Worm (Caenorhabditis elegans) whole organism, young adult: ENCODE measurements around the gene math-15.

Experiments used
- B0336.3 ChIP-seq: fragments of 200-800 bp; sonication (Bioruptor generic); IDR thresholded peaks from 2 replicates; pipeline ENCODE4 v1.3.6; 2022; ENCODE audit warnings: missing genetic modification characterization, missing compliant biosample characterization
- C06A6.2 ChIP-seq: fragments of 200-800 bp; sonication (Bioruptor generic); conservative IDR thresholded peaks from 2 replicates; pipeline ENCODE4 v1.3.6; 2022; ENCODE audit warnings: missing genetic modification characterization, missing compliant biosample characterization
- F10E7.11 ChIP-seq: sonication (generic microtip); optimal IDR thresholded peaks from 2 replicates; lab custom pipeline; 2017; ENCODE audit warnings: mild to moderate bottlenecking, missing genetic modification characterization, moderate library complexity, missing compliant biosample characterization
- F55B11.4 ChIP-seq: sonication (generic microtip); optimal IDR thresholded peaks from 2 replicates; lab custom pipeline; 2016; ENCODE audit warnings: missing compliant biosample characterization, missing genetic modification characterization, borderline replicate concordance; ENCODE audit not compliant: insufficient read depth
- K12H6.12 ChIP-seq: fragments of 200-800 bp; sonication (Bioruptor generic); optimal IDR thresholded peaks from 2 replicates; lab custom pipeline; 2018; ENCODE audit warnings: mild to moderate bottlenecking, missing genetic modification characterization, missing compliant biosample characterization
- Y53G8AR.9 ChIP-seq: fragments of 200-800 bp; sonication (Bioruptor generic); conservative IDR thresholded peaks from 2 replicates; pipeline ENCODE4 v1.3.6; 2022; ENCODE audit warnings: missing genetic modification reagents, missing genetic modification characterization, missing compliant biosample characterization
- Y56A3A.18 ChIP-seq: fragments of 200-800 bp; sonication (Bioruptor generic); IDR thresholded peaks from 2 replicates; pipeline ENCODE4 v1.3.6; 2022; ENCODE audit warnings: missing genetic modification reagents, missing genetic modification characterization, missing compliant biosample characterization
- Y67H2A.10 ChIP-seq: fragments of 200-800 bp; sonication (Bioruptor generic); conservative IDR thresholded peaks from 2 replicates; pipeline ENCODE4 v1.3.6; 2022; ENCODE audit warnings: missing genetic modification reagents, missing genetic modification characterization, missing compliant biosample characterization
- Y95B8A.8 ChIP-seq: fragments of 200-800 bp; sonication (Bioruptor generic); IDR thresholded peaks from 2 replicates; pipeline ENCODE4 v1.3.6; 2022; ENCODE audit warnings: missing genetic modification reagents, missing genetic modification characterization, missing compliant biosample characterization
- attf-3 ChIP-seq: fragments of 200-800 bp; sonication (Bioruptor generic); conservative IDR thresholded peaks from 2 replicates; pipeline ENCODE4 v1.3.6; 2022; ENCODE audit warnings: missing genetic modification reagents, missing genetic modification characterization, missing compliant biosample characterization
- ceh-79 ChIP-seq: sonication (generic microtip); optimal IDR thresholded peaks from 2 replicates; lab custom pipeline; 2017; ENCODE audit warnings: mild to moderate bottlenecking, missing genetic modification characterization, missing compliant biosample characterization
- ceh-91 ChIP-seq: fragments of 200-800 bp; sonication (Bioruptor generic); IDR thresholded peaks from 2 replicates; pipeline ENCODE4 v1.3.6; 2022; ENCODE audit warnings: missing genetic modification reagents, missing genetic modification characterization, missing compliant biosample characterization
- dox-1 ChIP-seq: fragments of 200-800 bp; sonication (Bioruptor generic); IDR thresholded peaks from 2 replicates; pipeline ENCODE4 v1.3.6; 2022; ENCODE audit warnings: missing genetic modification reagents, missing genetic modification characterization, missing compliant biosample characterization
- egl-44 ChIP-seq: fragments of 200-800 bp; sonication (Bioruptor generic); IDR thresholded peaks from 2 replicates; pipeline ENCODE4 v1.3.6; 2022; ENCODE audit warnings: missing genetic modification reagents, missing genetic modification characterization, missing compliant biosample characterization
- fkh-3 ChIP-seq: sonication (generic microtip); optimal IDR thresholded peaks from 2 replicates; lab custom pipeline; 2016; ENCODE audit warnings: mild to moderate bottlenecking, missing genetic modification characterization, missing compliant biosample characterization
- hlh-12 ChIP-seq: sonication (generic microtip); optimal IDR thresholded peaks from 2 replicates; lab custom pipeline; 2016; ENCODE audit warnings: missing genetic modification characterization, missing compliant biosample characterization
- hrde-1 ChIP-seq: sonication (generic microtip); optimal IDR thresholded peaks from 2 replicates; lab custom pipeline; 2016; ENCODE audit warnings: missing genetic modification characterization, mild to moderate bottlenecking, missing compliant biosample characterization, moderate library complexity, missing genotype, missing genetic modification reagents, borderline replicate concordance
- let-526 ChIP-seq: fragments of 200-800 bp; sonication (Bioruptor generic); IDR thresholded peaks from 2 replicates; pipeline ENCODE4 v1.3.6; 2022; ENCODE audit warnings: missing genetic modification reagents, missing genetic modification characterization, missing compliant biosample characterization
- let-607 ChIP-seq, 2 experiments: fragments of 200-800 bp in 1 of 2; sonication (Bioruptor generic) in 1 of 2; sonication (generic microtip) in 1 of 2; optimal IDR thresholded peaks; 2 replicates each; lab custom pipeline; 2016 to 2018; ENCODE audit warnings: mild to moderate bottlenecking in 2 of 2, missing compliant biosample characterization in 2 of 2, missing genetic modification characterization in 2 of 2, moderate library complexity in 2 of 2, missing genotype in 1 of 2
- lin-35 ChIP-seq, 3 experiments: fragments of 150-350 bp in 2 of 3; sonication (generic microtip) in 1 of 3; optimal IDR thresholded peaks; 2 replicates each; lab custom pipeline; 2014 to 2018; ENCODE audit warnings: missing biosample characterization in 3 of 3, missing genetic modification characterization in 3 of 3, missing genetic modification reagents in 3 of 3
- lin-40 ChIP-seq: sonication (generic microtip); optimal IDR thresholded peaks from 2 replicates; lab custom pipeline; 2016; ENCODE audit warnings: missing genetic modification characterization, mild to moderate bottlenecking, missing compliant biosample characterization, missing genotype, missing genetic modification reagents
- madf-10 ChIP-seq: sonication (generic microtip); optimal IDR thresholded peaks from 2 replicates; lab custom pipeline; 2016; ENCODE audit warnings: mild to moderate bottlenecking, missing genetic modification characterization, missing compliant biosample characterization
- madf-8 ChIP-seq: fragments of 200-800 bp; sonication (Bioruptor generic); conservative IDR thresholded peaks from 2 replicates; pipeline ENCODE4 v1.3.6; 2022; ENCODE audit warnings: missing genetic modification reagents, missing genetic modification characterization, missing compliant biosample characterization
- mel-28 ChIP-seq: sonication (generic microtip); optimal IDR thresholded peaks from 2 replicates; lab custom pipeline; 2016; ENCODE audit warnings: borderline replicate concordance, mild to moderate bottlenecking, missing genetic modification characterization, missing compliant biosample characterization
- nfyb-1 ChIP-seq: fragments of 200-800 bp; sonication (Bioruptor generic); IDR thresholded peaks from 2 replicates; pipeline ENCODE4 v1.3.6; 2022; ENCODE audit warnings: missing genetic modification reagents, missing genetic modification characterization, missing compliant biosample characterization
- nhr-179 ChIP-seq: sonication (generic microtip); optimal IDR thresholded peaks from 2 replicates; lab custom pipeline; 2016; ENCODE audit warnings: mild to moderate bottlenecking, missing genetic modification characterization, missing compliant biosample characterization
- nhr-27 ChIP-seq: fragments of 200-800 bp; sonication (Bioruptor generic); optimal IDR thresholded peaks from 2 replicates; lab custom pipeline; 2018; ENCODE audit warnings: mild to moderate bottlenecking, missing genetic modification characterization, moderate library complexity, missing compliant biosample characterization
- rcor-1 ChIP-seq: fragments of 200-800 bp; sonication (Bioruptor generic); IDR thresholded peaks from 2 replicates; pipeline ENCODE4 v1.3.6; 2022; ENCODE audit warnings: missing genetic modification reagents, missing genetic modification characterization, missing compliant biosample characterization
- rec-8 ChIP-seq, 2 experiments: sonication (generic microtip); optimal IDR thresholded peaks; 2 replicates each; lab custom pipeline; 2016; ENCODE audit warnings: mild to moderate bottlenecking in 2 of 2, missing genetic modification characterization in 2 of 2, missing genetic modification reagents in 2 of 2, missing genotype in 2 of 2, missing biosample characterization in 1 of 2, missing compliant biosample characterization in 1 of 2, moderate library complexity in 1 of 2
- rpc-1 ChIP-seq, 2 experiments: fragments of 150-350 bp in 1 of 2; sonication (generic microtip) in 1 of 2; optimal IDR thresholded peaks; 2 replicates each; lab custom pipeline; 2014 to 2018; ENCODE audit warnings: missing biosample characterization in 1 of 2, missing genetic modification characterization in 1 of 2, missing genetic modification reagents in 1 of 2, missing genotype in 1 of 2
- sea-2 ChIP-seq: fragments of 200-800 bp; sonication (Bioruptor generic); IDR thresholded peaks from 2 replicates; pipeline ENCODE4 v1.3.6; 2022; ENCODE audit warnings: missing genetic modification characterization, missing compliant biosample characterization
- snpc-3.4 ChIP-seq: sonication (generic microtip); optimal IDR thresholded peaks from 2 replicates; lab custom pipeline; 2017; ENCODE audit warnings: missing genetic modification characterization, mild to moderate bottlenecking, missing compliant biosample characterization, antibody characterized with exemption, moderate library complexity, missing genotype, missing genetic modification reagents
- sptf-2 ChIP-seq: fragments of 200-800 bp; sonication (Bioruptor generic); optimal IDR thresholded peaks from 2 replicates; lab custom pipeline; 2018; ENCODE audit warnings: mild to moderate bottlenecking, missing genetic modification characterization, missing compliant biosample characterization
- tbp1 ChIP-seq: fragments of 200-800 bp; sonication (Bioruptor generic); optimal IDR thresholded peaks from 2 replicates; lab custom pipeline; 2018; ENCODE audit warnings: mild to moderate bottlenecking, missing genetic modification characterization, missing compliant biosample characterization
- tlf-1 ChIP-seq: fragments of 200-800 bp; sonication (Bioruptor generic); optimal IDR thresholded peaks from 2 replicates; lab custom pipeline; 2018; ENCODE audit warnings: mild to moderate bottlenecking, missing genetic modification characterization, missing compliant biosample characterization
- unc-130 ChIP-seq: sonication (generic microtip); optimal IDR thresholded peaks from 2 replicates; lab custom pipeline; 2016; ENCODE audit warnings: missing genetic modification reagents, missing genetic modification characterization, missing compliant biosample characterization
- xnd-1 ChIP-seq: sonication (generic microtip); optimal IDR thresholded peaks from 2 replicates; lab custom pipeline; 2016; ENCODE audit warnings: missing genotype, missing genetic modification reagents, missing genetic modification characterization, missing compliant biosample characterization
- ztf-25 ChIP-seq: fragments of 200-800 bp; sonication (Bioruptor generic); IDR thresholded peaks from 2 replicates; pipeline ENCODE4 v1.3.6; 2022; ENCODE audit warnings: missing genetic modification reagents, missing genetic modification characterization, missing compliant biosample characterization
- ztf-26 ChIP-seq: sonication (generic microtip); optimal IDR thresholded peaks from 2 replicates; lab custom pipeline; 2017; ENCODE audit warnings: missing genetic modification characterization, missing compliant biosample characterization
- ztf-28 ChIP-seq: fragments of 200-800 bp; sonication (Bioruptor generic); IDR thresholded peaks from 2 replicates; pipeline ENCODE4 v1.3.6; 2022; ENCODE audit warnings: missing genetic modification reagents, missing genetic modification characterization, missing compliant biosample characterization
- ztf-3 ChIP-seq: fragments of 200-800 bp; sonication (Bioruptor generic); optimal IDR thresholded peaks from 2 replicates; lab custom pipeline; 2018; ENCODE audit warnings: mild to moderate bottlenecking, missing genetic modification characterization, missing compliant biosample characterization
- ztf-6 ChIP-seq: fragments of 200-800 bp; sonication (Bioruptor generic); IDR thresholded peaks from 2 replicates; pipeline ENCODE4 v1.3.6; 2022; ENCODE audit warnings: missing genetic modification reagents, missing genetic modification characterization, missing compliant biosample characterization

Gene math-15

DNA sequence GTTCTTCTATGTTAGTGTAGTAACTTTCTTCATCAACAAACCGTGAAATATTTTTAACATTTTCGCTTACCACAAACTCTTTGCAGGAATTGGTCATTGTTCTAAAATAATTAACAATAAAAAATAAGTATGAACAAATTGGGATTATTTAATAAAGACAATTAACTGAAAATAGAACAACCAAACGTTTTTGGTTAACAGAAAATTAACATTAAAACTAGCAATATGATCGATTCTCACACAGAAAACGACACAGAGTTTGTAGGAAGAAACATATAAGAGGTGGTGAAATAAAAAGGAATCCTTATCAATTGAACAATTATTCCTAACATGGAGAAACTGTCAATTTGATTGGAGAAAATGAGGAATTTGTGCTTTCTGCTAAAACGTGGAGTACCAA, 12.5 kb downstream of the math-15 start, which contains the start of gene math-16:
math-16 (minus strand) TSS at position 101 of the 400 bp plus-strand sequence.
- no peak for TF ChIP-seq ceh-79 (tag; lab: Kevin White, UChicago)
- no peak for TF ChIP-seq tlf-1 (GFP tag; lab: Kevin White, UChicago)
- TF ChIP-seq lin-40 (tag; lab: Kevin White, UChicago): no peak
- TF ChIP-seq nfyb-1 (GFP tag; lab: Robert Waterston, UW): no peak
- TF ChIP-seq hrde-1 (tag; lab: Kevin White, UChicago): no peak
- TF ChIP-seq C06A6.2 (GFP tag; lab: Robert Waterston, UW): no peak
- TF ChIP-seq sea-2 (GFP tag; lab: Robert Waterston, UW): no peak
- no peak for TF ChIP-seq K12H6.12 (tag; lab: Kevin White, UChicago)
- no peak for TF ChIP-seq xnd-1
- TF ChIP-seq ceh-91 (GFP tag; lab: Robert Waterston, UW): no peak
- TF ChIP-seq mel-28 (tag; lab: Kevin White, UChicago): no peak
- no peak for TF ChIP-seq let-607 (tag; optimal IDR thresholded peaks at IDR 0.05; lab: Kevin White, UChicago)
- no peak for TF ChIP-seq ztf-26 (tag; lab: Kevin White, UChicago)

- TF ChIP-seq ztf-3 (GFP tag; lab: Kevin White, UChicago): no peak
- TF ChIP-seq ceh-91 (GFP tag; lab: Robert Waterston, UW): no peak
- TF ChIP-seq tbp1 (GFP tag; lab: Kevin White, UChicago): no peak
- no peak for TF ChIP-seq F10E7.11 (tag; lab: Kevin White, UChicago)
- TF ChIP-seq nhr-27 (tag; lab: Kevin White, UChicago): no peak
- no peak for TF ChIP-seq snpc-3.4 (tag; lab: Kevin White, UChicago)
- no peak for TF ChIP-seq dox-1 (GFP tag; lab: Robert Waterston, UW)
- no peak for TF ChIP-seq hrde-1 (tag; lab: Kevin White, UChicago)
- TF ChIP-seq Y67H2A.10 (GFP tag; lab: Robert Waterston, UW): no peak
- TF ChIP-seq Y95B8A.8: no peak
- TF ChIP-seq ztf-25 (GFP tag; lab: Robert Waterston, UW): no peak
- TF ChIP-seq Y53G8AR.9 (GFP tag; lab: Robert Waterston, UW): no peak
- TF ChIP-seq hlh-12 (tag; lab: Kevin White, UChicago): no peak
- no peak for TF ChIP-seq unc-130
- TF ChIP-seq nhr-179 (tag; lab: Kevin White, UChicago): no peak
- TF ChIP-seq fkh-3 (tag; lab: Kevin White, UChicago): no peak
- TF ChIP-seq egl-44 (GFP tag; lab: Robert Waterston, UW): no peak
- no peak for TF ChIP-seq sptf-2 (GFP tag; lab: Kevin White, UChicago)
These were observed 16.5 kb downstream of the math-15 start, which contains the start of gene math-5 for ce11 chrII:1882705-1883104. Gene math-5, minus strand, starts transcription at chrII:1882805.

ce11 chrII:1884635-1885034, 18.5 kb downstream of the math-15 start, which contains the start of gene math-6:
Gene math-6, minus strand, starts transcription at chrII:1884735.
- no peak for TF ChIP-seq rec-8 (tag; optimal IDR thresholded peaks at IDR 0.05; lab: Kevin White, UChicago)
- TF ChIP-seq let-526 (GFP tag; lab: Robert Waterston, UW): no peak
- TF ChIP-seq Y56A3A.18 (GFP tag; lab: Robert Waterston, UW): no peak
- no peak for TF ChIP-seq F55B11.4 (tag; lab: Kevin White, UChicago)
- no peak for TF ChIP-seq rcor-1 (GFP tag; lab: Robert Waterston, UW)
- TF ChIP-seq attf-3 (GFP tag; lab: Robert Waterston, UW): no peak
- TF ChIP-seq madf-10: no peak
- no peak for TF ChIP-seq lin-35 (GFP tag; optimal IDR thresholded peaks at IDR 0.05; lab: Kevin White, UChicago)
- TF ChIP-seq ztf-6 (GFP tag; lab: Robert Waterston, UW): no peak
- TF ChIP-seq ztf-28 (GFP tag; lab: Robert Waterston, UW): no peak
- TF ChIP-seq dox-1 (GFP tag; lab: Robert Waterston, UW): no peak
- no peak for TF ChIP-seq ztf-26 (tag; lab: Kevin White, UChicago)
- TF ChIP-seq ceh-91 (GFP tag; lab: Robert Waterston, UW): no peak
- no peak for TF ChIP-seq B0336.3 (GFP tag; lab: Robert Waterston, UW)
- TF ChIP-seq rpc-1 (optimal IDR thresholded peaks at IDR 0.05; lab: Kevin White, UChicago): no peak
- no peak for TF ChIP-seq rpc-1 (tag; optimal IDR thresholded peaks at IDR 0.05; lab: Kevin White, UChicago)
- TF ChIP-seq madf-8: no peak
